Worm (Caenorhabditis elegans): Measurements from ENCODE around the gene F44E2.7.

The F44E2.7 gene

ce11 chrIII:8865294-8865766 is 17.1 kb upstream of the F44E2.7 start (continued):
- TF ChIP-seq mxl-3 (GFP tag; optimal IDR thresholded peaks at IDR 0.05) (peak; percentile 89), lir-3 (tag; optimal IDR thresholded peaks at IDR 0.05) (peak; percentile 26), madf-9 (GFP tag; conservative IDR thresholded peaks at IDR 0.05) (peak; percentile 79), pqm-1 (tag; optimal IDR thresholded peaks at IDR 0.05) (peak; percentile 78), T20F7.1 (GFP tag; optimal IDR thresholded peaks at IDR 0.05) (peak; percentile 51), madf-5 (GFP tag; IDR thresholded peaks at IDR 0.05) (peak in 1 of 2 experiments; percentile 88; a peak in 1 of 4 replicates), D1046.2 (GFP tag; IDR thresholded peaks at IDR 0.05) (peak; percentile 78; the same call in 1 of the 2 replicates), nhr-28 (tag; optimal IDR thresholded peaks at IDR 0.05) (peak; percentile 81), aha-1 (tag) (peak; percentile 98), attf-4 (tag; optimal IDR thresholded peaks at IDR 0.05) (no peak), daf-12 (tag; optimal IDR thresholded peaks at IDR 0.05) (no peak), unc-130 (GFP tag; optimal IDR thresholded peaks at IDR 0.05) (no peak), zip-2 (tag; optimal IDR thresholded peaks at IDR 0.05) (no peak), spr-1 (tag; optimal IDR thresholded peaks at IDR 0.05) (peak; percentile 43), ceh-20 (GFP tag; IDR thresholded peaks at IDR 0.05) (peak; percentile 80; the same call in 1 of the 2 replicates), tra-1 (GFP tag; IDR thresholded peaks at IDR 0.05) (peak; percentile 82), set-16 (GFP tag; IDR thresholded peaks at IDR 0.05) (peak; percentile 95), daf-8 (GFP tag; IDR thresholded peaks at IDR 0.05) (no peak), nhr-102 (tag; optimal IDR thresholded peaks at IDR 0.05) (peak; percentile 63)

- TF ChIP-seq arid-1 (GFP tag; conservative IDR thresholded peaks at IDR 0.05), result peak; percentile 56
- TF ChIP-seq lin-38 (GFP tag; IDR thresholded peaks at IDR 0.05), result peak; percentile 59
- 0 out of 2 replicates have a peak, but pooled peaks have one; percentile 26 for TF ChIP-seq snpc-1.2 (GFP tag; IDR thresholded peaks at IDR 0.05)
- peak; percentile 53; the same call in 1 of the 2 replicates for TF ChIP-seq Y105C5A.15 (GFP tag; IDR thresholded peaks at IDR 0.05)
- TF ChIP-seq madf-5 (GFP tag; IDR thresholded peaks at IDR 0.05), result 0 out of 4 replicates have a peak, but pooled peaks have one; percentile 52 to 73
- TF ChIP-seq lim-7 (GFP tag; IDR thresholded peaks at IDR 0.05), result 0 out of 2 replicates have a peak, but pooled peaks have one; percentile 22
- TF ChIP-seq Y48G9A.11 (GFP tag; IDR thresholded peaks at IDR 0.05), result peak; percentile 74
Measured at ce11 chrIII:8860741-8861140, 12.5 kb upstream of the F44E2.7 start.

DNA sequence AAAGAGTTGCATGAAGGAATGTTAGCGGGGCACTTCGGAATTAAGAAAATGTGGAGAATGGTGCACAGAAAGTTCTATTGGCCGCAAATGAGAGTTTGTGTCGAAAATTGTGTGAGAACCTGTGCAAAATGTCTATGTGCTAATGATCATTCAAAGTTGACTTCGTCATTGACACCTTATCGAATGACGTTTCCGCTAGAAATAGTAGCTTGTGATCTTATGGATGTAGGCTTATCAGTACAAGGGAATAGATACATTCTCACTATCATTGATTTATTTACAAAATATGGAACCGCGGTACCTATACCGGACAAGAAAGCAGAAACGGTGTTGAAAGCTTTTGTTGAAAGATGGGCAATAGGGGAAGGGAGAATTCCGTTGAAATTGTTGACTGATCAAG is 10.2 kb upstream of the F44E2.7 start:
- TF ChIP-seq hlh-11 (tag; optimal IDR thresholded peaks at IDR 0.05) (peak; percentile 32), dmd-6 (GFP tag; IDR thresholded peaks at IDR 0.05) (peak; percentile 63), dmd-8 (GFP tag; IDR thresholded peaks at IDR 0.05) (no peak)

- TF ChIP-seq lin-38 (GFP tag; IDR thresholded peaks at IDR 0.05), result peak; percentile 37
Measured at ce11 chrIII:8852402-8852801, 4.1 kb upstream of the F44E2.7 start.

ce11 chrIII:8851961-8852360 is 3.7 kb upstream of the F44E2.7 start, which contains the start of gene plg-1:
Gene plg-1, plus strand, starts transcription at chrIII:8852261.
- TF ChIP-seq aha-1 (tag), result no peak
- no peak for TF ChIP-seq gei-8 (GFP tag; optimal IDR thresholded peaks at IDR 0.05)
- TF ChIP-seq lin-15B (tag; optimal IDR thresholded peaks at IDR 0.05), result no peak
- TF ChIP-seq dmd-9 (GFP tag; IDR thresholded peaks at IDR 0.05), result no peak
- TF ChIP-seq daf-8 (GFP tag; IDR thresholded peaks at IDR 0.05), result no peak
- no peak for TF ChIP-seq madf-5 (GFP tag; IDR thresholded peaks at IDR 0.05)
- no peak for TF ChIP-seq madf-9 (GFP tag; conservative IDR thresholded peaks at IDR 0.05)
- TF ChIP-seq D1046.2 (GFP tag; IDR thresholded peaks at IDR 0.05), result no peak
- no peak for TF ChIP-seq F49E8.2 (tag; optimal IDR thresholded peaks at IDR 0.05; ENCODE audit: borderline replicate concordance)
- no peak for TF ChIP-seq rbr-2 (tag; optimal IDR thresholded peaks at IDR 0.05)
- no peak for TF ChIP-seq mxl-2 (GFP tag; conservative IDR thresholded peaks at IDR 0.05)
- no peak for TF ChIP-seq spr-3 (GFP tag; optimal IDR thresholded peaks at IDR 0.05)
- TF ChIP-seq lin-38 (GFP tag; IDR thresholded peaks at IDR 0.05), result no peak
- TF ChIP-seq lim-7 (GFP tag; IDR thresholded peaks at IDR 0.05), result no peak
- TF ChIP-seq egl-43 (GFP tag; IDR thresholded peaks at IDR 0.05), result no peak
- no peak for TF ChIP-seq ceh-44 (GFP tag; IDR thresholded peaks at IDR 0.05)
- TF ChIP-seq fos-1 (tag; optimal IDR thresholded peaks at IDR 0.05), result no peak

Measured in whole organism, L4 larva.